Fruit fly (Drosophila melanogaster): ENCODE data around the gene Nubp2.

The Nubp2 gene

DNA sequence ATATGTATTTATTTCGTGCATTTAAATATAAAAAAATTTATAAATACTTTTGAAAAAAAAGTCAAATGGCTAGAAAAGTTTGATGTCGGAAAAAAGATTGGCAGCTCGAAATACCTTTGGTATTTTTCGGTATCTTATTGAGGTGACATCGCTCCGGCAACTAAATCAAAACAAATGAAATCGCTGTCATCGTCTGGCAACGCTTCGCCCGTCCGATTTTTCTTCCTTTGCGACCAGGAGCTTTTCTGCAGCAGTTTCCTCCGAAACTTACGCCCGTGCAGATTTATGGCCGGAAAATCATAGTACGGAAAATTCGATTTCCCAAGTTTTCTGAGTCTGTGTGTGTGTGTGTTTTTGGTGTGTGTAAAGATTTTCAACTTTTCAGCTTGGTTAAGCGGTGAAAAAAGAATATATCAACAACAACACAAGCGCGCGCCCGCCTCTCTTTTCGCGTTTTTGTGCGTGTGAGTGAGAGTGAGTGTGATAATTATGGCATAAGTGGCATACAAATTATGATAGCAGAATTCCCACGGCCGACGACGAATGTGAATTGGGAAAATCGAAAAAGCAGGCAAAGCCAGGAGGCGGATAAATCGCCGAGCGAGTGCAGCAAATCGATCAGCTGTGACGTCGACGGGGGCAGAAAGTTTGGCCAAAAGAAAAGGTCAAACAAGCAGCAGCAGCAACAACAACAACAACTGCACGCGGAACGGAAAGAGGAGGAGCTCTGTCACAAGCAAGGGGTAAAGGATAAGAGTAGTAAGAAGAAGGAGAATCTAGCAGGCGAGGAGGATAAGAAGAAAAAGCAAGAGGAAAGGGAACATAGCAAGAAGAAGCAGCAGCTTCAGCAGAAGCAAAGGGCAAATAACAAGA is 29.0 kb upstream of the Nubp2 start, which contains the start of gene CG32425:
TSS of gene CG32425 (plus strand) at position 200 of the 873 bp plus-strand sequence.
- 0 out of 3 replicates have a peak, but pooled peaks have one; percentile 12 for TF ChIP-seq ase (GFP tag; IDR thresholded peaks at IDR 0.05)
- TF ChIP-seq hkb (optimal IDR thresholded peaks at IDR 0.05) = no peak
- TF ChIP-seq hkb (GFP tag; IDR thresholded peaks at IDR 0.05) = no peak
- peak; percentile 28 for TF ChIP-seq CG14710 (tag; optimal IDR thresholded peaks at IDR 0.05)
- TF ChIP-seq CG3163 (GFP tag; optimal IDR thresholded peaks at IDR 0.05) = no peak
- TF ChIP-seq CG4707 (GFP tag; optimal IDR thresholded peaks at IDR 0.05) = no peak
- TF ChIP-seq Trl (optimal IDR thresholded peaks at IDR 0.05) = peak in 1 of 2 experiments; percentile 32
- TF ChIP-seq Trl (GFP tag; optimal IDR thresholded peaks at IDR 0.05) = no peak
- TF ChIP-seq CG14441 (GFP tag; IDR thresholded peaks at IDR 0.05) = no peak
- no peak for TF ChIP-seq prd (optimal IDR thresholded peaks at IDR 0.05)
- TF ChIP-seq prd (GFP tag; IDR thresholded peaks at IDR 0.05) = no peak
- peak; percentile 34 for TF ChIP-seq CG33213 (GFP tag; optimal IDR thresholded peaks at IDR 0.05)
- no peak for TF ChIP-seq CG14050 (GFP tag; IDR thresholded peaks at IDR 0.05)
- TF ChIP-seq mld (GFP tag; IDR thresholded peaks at IDR 0.05; ENCODE audit: partially characterized antibody) = no peak
- peak; percentile 65 for TF ChIP-seq sens (GFP tag)
- TF ChIP-seq usp (GFP tag; optimal IDR thresholded peaks at IDR 0.05) = no peak
- no peak for TF ChIP-seq kni (GFP tag; optimal IDR thresholded peaks at IDR 0.05)
- TF ChIP-seq Fer1 (GFP tag; optimal IDR thresholded peaks at IDR 0.05) = peak; percentile 37
- no peak for TF ChIP-seq tna (GFP tag; IDR thresholded peaks at IDR 0.05; ENCODE audit: partially characterized antibody)
- peak; percentile 62 for TF ChIP-seq MBD-R2 (GFP tag; IDR thresholded peaks at IDR 0.05)
- peak in 1 of 2 experiments; percentile 26 for TF ChIP-seq dpn (GFP tag; optimal IDR thresholded peaks at IDR 0.05)
- no peak for TF ChIP-seq TFAM (GFP tag; optimal IDR thresholded peaks at IDR 0.05)
- no peak for TF ChIP-seq tap (tag; optimal IDR thresholded peaks at IDR 0.05)
- TF ChIP-seq Opbp (GFP tag; IDR thresholded peaks at IDR 0.05; ENCODE audit: partially characterized antibody) = no peak
- TF ChIP-seq kah (GFP tag; optimal IDR thresholded peaks at IDR 0.05) = no peak
- no peak for TF ChIP-seq HLH4C (GFP tag; IDR thresholded peaks at IDR 0.05; ENCODE audit: partially characterized antibody)
- peak in 1 of 2 experiments; percentile 63 for TF ChIP-seq Hr78 (GFP tag; optimal IDR thresholded peaks at IDR 0.05)
- TF ChIP-seq CG14860 (GFP tag; IDR thresholded peaks at IDR 0.05; ENCODE audit: partially characterized antibody) = no peak
- peak; percentile 64 for TF ChIP-seq Sry-β (GFP tag; optimal IDR thresholded peaks at IDR 0.05)
- no peak for TF ChIP-seq grn (GFP tag; optimal IDR thresholded peaks at IDR 0.05)
- peak; percentile 27; the same call in 1 of the 2 replicates for TF ChIP-seq unc-4 (GFP tag; IDR thresholded peaks at IDR 0.05; ENCODE audit: partially characterized antibody)
- peak; percentile 3 for TF ChIP-seq CG8281 (tag; optimal IDR thresholded peaks at IDR 0.05)
- peak; percentile 8 for TF ChIP-seq nerfin-1 (tag; optimal IDR thresholded peaks at IDR 0.05)
- no peak for TF ChIP-seq Elba2 (GFP tag; optimal IDR thresholded peaks at IDR 0.05)
- no peak for TF ChIP-seq CG10979 (tag; optimal IDR thresholded peaks at IDR 0.05)
- peak; percentile 33 for TF ChIP-seq CG10267 (tag; optimal IDR thresholded peaks at IDR 0.05)
- peak; percentile 23 for TF ChIP-seq CG2712 (tag; optimal IDR thresholded peaks at IDR 0.05)
- 0 out of 2 replicates have a peak, but pooled peaks have one; percentile 27 for TF ChIP-seq onecut (GFP tag; IDR thresholded peaks at IDR 0.05)
- TF ChIP-seq cg (GFP tag; optimal IDR thresholded peaks at IDR 0.05) = peak; percentile 74
- no peak for TF ChIP-seq pan (optimal IDR thresholded peaks at IDR 0.05)
- TF ChIP-seq pan (GFP tag; optimal IDR thresholded peaks at IDR 0.05 in 1 of 2, IDR thresholded peaks at IDR 0.05 in 1 of 2) = no peak
- TF ChIP-seq NC2α (GFP tag; optimal IDR thresholded peaks at IDR 0.05) = no peak
- TF ChIP-seq CG17328 (GFP tag; IDR thresholded peaks at IDR 0.05) = no peak
- no peak for TF ChIP-seq CG7271 (tag; optimal IDR thresholded peaks at IDR 0.05)
- no peak for TF ChIP-seq da (GFP tag; optimal IDR thresholded peaks at IDR 0.05)
- TF ChIP-seq CG2116 (GFP tag; optimal IDR thresholded peaks at IDR 0.05) = peak; percentile 44
- no peak for TF ChIP-seq knrl (GFP tag; IDR thresholded peaks at IDR 0.05; ENCODE audit: partially characterized antibody)
- no peak for TF ChIP-seq HLHmδ (GFP tag; optimal IDR thresholded peaks at IDR 0.05)
- TF ChIP-seq pum (GFP tag; optimal IDR thresholded peaks at IDR 0.05) = no peak

Measured in whole organism, embryonic.